Worm (Caenorhabditis elegans): ENCODE measurements around the gene E03H12.7.

- TF ChIP-seq ztf-1 (GFP tag; conservative IDR thresholded peaks at IDR 0.05) (no peak), aly-2 (tag; optimal IDR thresholded peaks at IDR 0.05) (no peak), lsy-2 (tag; optimal IDR thresholded peaks at IDR 0.05) (no peak), elt-3 (tag; optimal IDR thresholded peaks at IDR 0.05) (no peak), ztf-4 (tag; optimal IDR thresholded peaks at IDR 0.05) (no peak), ama-1 (optimal IDR thresholded peaks at IDR 0.05) (no peak), elt-1 (tag; optimal IDR thresholded peaks at IDR 0.05) (no peak), lin-13 (GFP tag; optimal IDR thresholded peaks at IDR 0.05) (no peak)
Measured at ce11 chrIV:5012241-5012640, 23.8 kb upstream of the E03H12.7 start, which contains the start of gene srm-1.
